Worm (Caenorhabditis elegans) whole organism, L3 larva: ENCODE measurements around the gene C26E6.12.

Source experiments
- R02D3.7 ChIP-seq: fragments of 150-350 bp; optimal IDR thresholded peaks from 2 replicates; lab custom pipeline; 2014; ENCODE audit warnings: missing biosample characterization, missing genetic modification characterization
- ceh-82 ChIP-seq: fragments of 150-350 bp; optimal IDR thresholded peaks from 2 replicates; lab custom pipeline; 2014; ENCODE audit warnings: missing biosample characterization, missing genetic modification characterization
- ceh-9 ChIP-seq: sonication (generic microtip); optimal IDR thresholded peaks from 2 replicates; lab custom pipeline; 2018; ENCODE audit warnings: missing biosample characterization, missing genetic modification characterization
- egl-27 ChIP-seq: sonication (generic microtip); optimal IDR thresholded peaks from 4 replicates; lab custom pipeline; 2017; ENCODE audit warnings: missing biosample characterization, missing genetic modification reagents, missing genetic modification characterization
- egl-5 ChIP-seq: fragments of 150-350 bp; optimal IDR thresholded peaks from 2 replicates; lab custom pipeline; 2017; ENCODE audit warnings: missing biosample characterization, missing genetic modification reagents, missing genetic modification characterization, inconsistent platforms
- elt-2 ChIP-seq: sonication (generic microtip); optimal IDR thresholded peaks from 2 replicates; lab custom pipeline; 2016; ENCODE audit warnings: missing genetic modification reagents, mild to moderate bottlenecking, missing genetic modification characterization, missing compliant biosample characterization
- elt-3 ChIP-seq, 3 experiments: fragments of 150-350 bp in 1 of 3; sonication (generic microtip) in 2 of 3; optimal IDR thresholded peaks; 2 replicates in 2 of 3; 4 replicates in 1 of 3; lab custom pipeline; 2014 to 2017; ENCODE audit warnings: missing biosample characterization in 3 of 3, missing genetic modification characterization in 3 of 3
- fkh-10 ChIP-seq: sonication (generic microtip); optimal IDR thresholded peaks from 2 replicates; lab custom pipeline; 2017; ENCODE audit warnings: missing biosample characterization, missing genetic modification reagents, missing genetic modification characterization
- fos-1 ChIP-seq: fragments of 150-350 bp; optimal IDR thresholded peaks from 2 replicates; lab custom pipeline; 2014; ENCODE audit warnings: missing biosample characterization, missing genetic modification characterization
- hmg-11 ChIP-seq: sonication (generic microtip); optimal IDR thresholded peaks from 2 replicates; lab custom pipeline; 2016; ENCODE audit warnings: missing genetic modification characterization, missing compliant biosample characterization
- jun-1 ChIP-seq: fragments of 150-350 bp; optimal IDR thresholded peaks from 2 replicates; lab custom pipeline; 2014; ENCODE audit warnings: missing biosample characterization, missing genetic modification reagents, missing genetic modification characterization
- lin-15B ChIP-seq: fragments of 150-350 bp; optimal IDR thresholded peaks from 2 replicates; lab custom pipeline; 2014; ENCODE audit warnings: missing biosample characterization, missing genetic modification characterization
- lin-39 ChIP-seq: fragments of 150-350 bp; optimal IDR thresholded peaks from 2 replicates; lab custom pipeline; 2018; ENCODE audit warnings: missing biosample characterization, missing genetic modification reagents, missing genetic modification characterization
- mdl-1 ChIP-seq: fragments of 150-350 bp; optimal IDR thresholded peaks from 2 replicates; lab custom pipeline; 2014; ENCODE audit warnings: missing biosample characterization, missing genetic modification characterization
- mml-1 ChIP-seq: fragments of 150-350 bp; sonication (generic microtip); optimal IDR thresholded peaks from 3 replicates; lab custom pipeline; 2014; ENCODE audit warnings: missing biosample characterization, missing genetic modification characterization
- nfya-1 ChIP-seq: sonication (generic microtip); optimal IDR thresholded peaks from 2 replicates; lab custom pipeline; 2017; ENCODE audit warnings: missing genetic modification characterization, mild to moderate bottlenecking, missing compliant biosample characterization, antibody characterized with exemption, moderate library complexity; ENCODE audit not compliant: insufficient read depth
- nhr-11 ChIP-seq: fragments of 150-350 bp; optimal IDR thresholded peaks from 2 replicates; lab custom pipeline; 2014; ENCODE audit warnings: missing biosample characterization, missing genetic modification characterization
- nhr-12 ChIP-seq: fragments of 150-350 bp; optimal IDR thresholded peaks from 2 replicates; lab custom pipeline; 2014; ENCODE audit warnings: missing biosample characterization, missing genetic modification characterization
- nhr-23 ChIP-seq: fragments of 150-350 bp; optimal IDR thresholded peaks from 2 replicates; lab custom pipeline; 2014; ENCODE audit warnings: missing biosample characterization, missing genetic modification reagents, missing genetic modification characterization
- nhr-237 ChIP-seq: fragments of 150-350 bp; optimal IDR thresholded peaks from 2 replicates; lab custom pipeline; 2014; ENCODE audit warnings: missing biosample characterization, missing genetic modification characterization
- nhr-25 ChIP-seq: sonication (generic microtip); optimal IDR thresholded peaks from 2 replicates; lab custom pipeline; 2017; ENCODE audit warnings: missing biosample characterization, missing genetic modification characterization
- nhr-28 ChIP-seq: fragments of 150-350 bp; optimal IDR thresholded peaks from 2 replicates; lab custom pipeline; 2014; ENCODE audit warnings: missing biosample characterization, missing genetic modification characterization
- nhr-43 ChIP-seq: sonication (generic microtip); optimal IDR thresholded peaks from 2 replicates; lab custom pipeline; 2016; ENCODE audit warnings: mild to moderate bottlenecking, missing genetic modification characterization, missing compliant biosample characterization; ENCODE audit not compliant: poor library complexity, severe bottlenecking
- nhr-67 ChIP-seq: fragments of 150-350 bp; optimal IDR thresholded peaks from 2 replicates; lab custom pipeline; 2014; ENCODE audit warnings: missing biosample characterization, missing genetic modification characterization
- nhr-77 ChIP-seq: fragments of 150-350 bp; optimal IDR thresholded peaks from 2 replicates; lab custom pipeline; 2014; ENCODE audit warnings: missing biosample characterization, missing genetic modification characterization
- pha-4 ChIP-seq: fragments of 150-350 bp; optimal IDR thresholded peaks from 2 replicates; lab custom pipeline; 2014; ENCODE audit warnings: missing biosample characterization, missing genetic modification reagents, missing genetic modification characterization
- pqm-1 ChIP-seq: fragments of 150-350 bp; optimal IDR thresholded peaks from 2 replicates; lab custom pipeline; 2017; ENCODE audit warnings: missing biosample characterization, missing genetic modification characterization, inconsistent platforms
- skn-1 ChIP-seq: fragments of 150-350 bp; optimal IDR thresholded peaks from 2 replicates; lab custom pipeline; 2014; ENCODE audit warnings: missing biosample characterization, missing genetic modification characterization
- snpc-4 ChIP-seq: fragments of 150-350 bp; optimal IDR thresholded peaks from 2 replicates; lab custom pipeline; 2014; ENCODE audit warnings: missing biosample characterization, missing genetic modification characterization
- unc-39 ChIP-seq: sonication (generic microtip); optimal IDR thresholded peaks from 4 replicates; lab custom pipeline; 2017; ENCODE audit warnings: missing biosample characterization, missing genetic modification characterization
- unc-62 ChIP-seq: fragments of 150-350 bp; sonication (generic microtip); optimal IDR thresholded peaks from 4 replicates; lab custom pipeline; 2014; ENCODE audit warnings: missing biosample characterization, missing genetic modification reagents, missing genetic modification characterization
- zag-1 ChIP-seq: fragments of 150-350 bp; optimal IDR thresholded peaks from 2 replicates; lab custom pipeline; 2014; ENCODE audit warnings: missing biosample characterization, missing genetic modification characterization

The C26E6.12 gene

ce11 chrIII:4910956-4911355 is 21.1 kb downstream of the C26E6.12 start, which contains the start of gene F26F4.2:
Gene F26F4.2, plus strand, starts transcription at chrIII:4911256.
- no peak for TF ChIP-seq fkh-10

ce11 chrIII:4909938-4910337 is 22.1 kb downstream of the C26E6.12 start, which contains the start of gene F26F4.12:
Gene F26F4.12, minus strand, starts transcription at chrIII:4910038.
- TF ChIP-seq mml-1 (tag; lab: Kevin White, UChicago) (no peak), lin-39 (tag; lab: Kevin White, UChicago) (no peak), nhr-12 (no peak), nhr-23 (no peak), fkh-10 (no peak), unc-62 (GFP tag; lab: Kevin White, UChicago) (no peak), elt-2 (tag; lab: Kevin White, UChicago) (no peak), ceh-82 (tag; lab: Kevin White, UChicago) (no peak), unc-39 (tag; lab: Kevin White, UChicago) (no peak), R02D3.7 (tag; lab: Kevin White, UChicago) (no peak), nhr-77 (tag; lab: Kevin White, UChicago) (no peak), nhr-237 (tag; lab: Kevin White, UChicago) (no peak), egl-5 (tag; lab: Kevin White, UChicago) (no peak), elt-3 (tag; optimal IDR thresholded peaks at IDR 0.05; lab: Kevin White, UChicago) (no peak), jun-1 (tag; lab: Kevin White, UChicago) (no peak), skn-1 (no peak), nfya-1 (no peak), zag-1 (tag; lab: Kevin White, UChicago) (no peak), lin-15B (tag; lab: Kevin White, UChicago) (no peak)

DNA sequence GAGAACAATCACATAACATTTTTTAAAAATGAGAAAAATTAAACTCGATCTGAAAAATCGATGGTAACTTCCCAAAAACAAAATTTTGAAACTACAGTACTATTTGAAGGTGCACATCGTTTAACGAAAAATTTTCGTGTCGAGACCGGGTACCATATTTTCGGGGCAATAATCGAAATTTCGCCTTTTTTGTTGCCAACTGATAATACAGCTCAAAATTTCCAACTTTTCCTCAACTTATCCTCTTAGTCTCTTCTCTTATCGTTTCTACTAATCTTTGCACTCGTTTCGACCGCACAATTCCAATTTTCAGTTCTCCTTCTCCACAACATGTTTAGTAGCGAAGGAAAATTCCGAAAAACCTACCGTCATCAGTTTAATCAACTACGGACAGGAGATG is 25.2 kb downstream of the C26E6.12 start, which contains the start of gene rom-1:
Gene rom-1 (plus strand): TSS at position 301 of the 400 bp plus-strand sequence.
- TF ChIP-seq fos-1 (tag; lab: Kevin White, UChicago) (no peak), lin-39 (tag; lab: Kevin White, UChicago) (no peak), nhr-28 (tag; lab: Kevin White, UChicago) (no peak), nhr-67 (no peak), elt-2 (tag; lab: Kevin White, UChicago) (no peak), ceh-9 (tag; lab: Kevin White, UChicago) (no peak), egl-27 (tag; lab: Kevin White, UChicago) (no peak), nhr-25 (no peak), hmg-11 (tag; lab: Kevin White, UChicago) (no peak), nhr-11 (tag; lab: Kevin White, UChicago) (no peak), mdl-1 (tag; lab: Kevin White, UChicago) (no peak), skn-1 (no peak), nfya-1 (no peak), zag-1 (tag; lab: Kevin White, UChicago) (no peak)

- TF ChIP-seq snpc-4 (tag; lab: Kevin White, UChicago) = peak; percentile 26
- TF ChIP-seq nhr-43 = no peak
- TF ChIP-seq pqm-1 (tag; lab: Kevin White, UChicago) = peak; percentile 2
- peak in 1 of 3 experiments; percentile 40 for TF ChIP-seq elt-3 (tag; optimal IDR thresholded peaks at IDR 0.05; lab: Kevin White, UChicago)
- TF ChIP-seq egl-5 (tag; lab: Kevin White, UChicago) = no peak
- peak; percentile 44 for TF ChIP-seq jun-1 (tag; lab: Kevin White, UChicago)
- peak; percentile 24 for TF ChIP-seq pha-4 (tag; lab: Kevin White, UChicago)
- TF ChIP-seq elt-2 (tag; lab: Kevin White, UChicago) = peak; percentile 64
Measured at ce11 chrIII:4906365-4906764, 25.7 kb downstream of the C26E6.12 start.

DNA sequence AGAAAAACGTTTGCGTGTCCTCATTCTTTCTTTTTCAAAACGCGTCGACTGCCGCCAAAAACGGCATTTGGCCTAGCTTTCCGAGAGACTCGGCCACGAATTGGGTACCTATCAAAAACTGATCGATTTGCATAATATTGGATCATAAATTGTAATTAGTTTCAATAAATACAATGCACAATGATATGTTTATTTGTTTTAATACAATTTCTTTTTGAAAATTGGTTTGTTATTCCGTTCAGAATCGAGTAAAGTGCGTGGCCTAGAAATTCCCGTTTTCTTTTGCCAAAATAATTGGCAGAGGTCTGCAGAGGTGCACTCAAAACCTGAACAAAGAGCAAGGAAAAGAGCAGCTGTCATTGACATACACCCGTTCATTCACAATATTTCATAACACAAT is 26.6 kb downstream of the C26E6.12 start, which contains the start of gene F26F4.8:
Gene F26F4.8 (minus strand): TSS at position 69 of the 400 bp plus-strand sequence.
- TF ChIP-seq ceh-9 (tag; lab: Kevin White, UChicago) (no peak), ceh-82 (tag; lab: Kevin White, UChicago) (no peak), nfya-1 (peak; percentile 52), pha-4 (tag; lab: Kevin White, UChicago) (peak; percentile 14), lin-15B (tag; lab: Kevin White, UChicago) (peak; percentile 42), mml-1 (tag; lab: Kevin White, UChicago) (no peak)
